Fruit fly (Drosophila melanogaster) whole organism, adult: ENCODE results near the gene CG12213.

ENCODE experiments used
- CG11617 ChIP-seq: fragments of 200-800 bp; sonication (Bioruptor generic); optimal IDR thresholded peaks from 2 replicates; lab custom pipeline; 2017; ENCODE audit warnings: mild to moderate bottlenecking, missing biosample characterization, missing genetic modification reagents, missing genetic modification characterization
- CG12768 ChIP-seq: fragments of 200-800 bp; sonication (Bioruptor generic); optimal IDR thresholded peaks from 2 replicates; lab custom pipeline; 2017; ENCODE audit warnings: missing biosample characterization, missing genetic modification characterization, mild to moderate bottlenecking, moderate library complexity, missing genetic modification reagents
- CG14711 ChIP-seq: fragments of 200-800 bp; sonication (Bioruptor generic); optimal IDR thresholded peaks from 2 replicates; lab custom pipeline; 2018; ENCODE audit warnings: missing biosample characterization, mild to moderate bottlenecking, missing genetic modification characterization, moderate library complexity
- CG1620 ChIP-seq: fragments of 200-800 bp; sonication (Bioruptor generic); optimal IDR thresholded peaks from 2 replicates; lab custom pipeline; 2016; ENCODE audit warnings: missing biosample characterization, missing genetic modification characterization
- CG33017 ChIP-seq: fragments of 200-800 bp; sonication (Bioruptor generic); optimal IDR thresholded peaks from 2 replicates; lab custom pipeline; 2018; ENCODE audit warnings: missing biosample characterization, mild to moderate bottlenecking, missing genetic modification characterization, moderate library complexity
- CG5204 ChIP-seq: fragments of 200-800 bp; sonication (Bioruptor generic); optimal IDR thresholded peaks from 2 replicates; lab custom pipeline; 2016; ENCODE audit warnings: missing biosample characterization, missing genetic modification characterization
- CG7045 ChIP-seq: fragments of 200-800 bp; sonication (Bioruptor generic); optimal IDR thresholded peaks from 2 replicates; lab custom pipeline; 2017; ENCODE audit warnings: missing biosample characterization, mild to moderate bottlenecking, missing genetic modification characterization
- CG7101 ChIP-seq: fragments of 200-800 bp; sonication (Bioruptor generic); optimal IDR thresholded peaks from 2 replicates; lab custom pipeline; 2018; ENCODE audit warnings: missing biosample characterization, mild to moderate bottlenecking, missing genetic modification characterization, moderate library complexity
- Clk ChIP-seq: fragments of 200-800 bp; sonication (Bioruptor generic); optimal IDR thresholded peaks from 2 replicates; lab custom pipeline; 2017; ENCODE audit warnings: missing biosample characterization, missing genetic modification characterization
- Crg-1 ChIP-seq: fragments of 200-800 bp; sonication (Bioruptor generic); optimal IDR thresholded peaks from 2 replicates; lab custom pipeline; 2016; ENCODE audit warnings: missing biosample characterization, missing genetic modification characterization
- Hr96 ChIP-seq: fragments of 200-800 bp; sonication (Bioruptor generic); optimal IDR thresholded peaks from 2 replicates; lab custom pipeline; 2016; ENCODE audit warnings: missing biosample characterization, missing genetic modification characterization
- Mnt ChIP-seq: fragments of 200-800 bp; sonication (Bioruptor generic); optimal IDR thresholded peaks from 2 replicates; lab custom pipeline; 2016; ENCODE audit warnings: missing biosample characterization, mild to moderate bottlenecking, missing genetic modification characterization
- bab1 ChIP-seq: fragments of 200-800 bp; sonication (Bioruptor generic); optimal IDR thresholded peaks from 3 replicates; lab custom pipeline; 2019; ENCODE audit warnings: missing biosample characterization, mild to moderate bottlenecking, missing genetic modification characterization, moderate library complexity
- cic ChIP-seq: fragments of 200-800 bp; sonication (Bioruptor generic); optimal IDR thresholded peaks from 2 replicates; lab custom pipeline; 2017; ENCODE audit warnings: missing biosample characterization, mild to moderate bottlenecking, missing genetic modification characterization, moderate library complexity
- cnc ChIP-seq, 2 experiments: fragments of >200 bp; optimal IDR thresholded peaks; 2 replicates each; lab custom pipeline; 2017
- kay ChIP-seq: fragments of 200-800 bp; sonication (Bioruptor generic); peaks from one replicate; lab custom pipeline; 2016; ENCODE audit warnings: missing biosample characterization, missing genetic modification characterization, borderline replicate concordance
- ovo ChIP-seq: fragments of 200-800 bp; sonication (Bioruptor generic); optimal IDR thresholded peaks from 2 replicates; lab custom pipeline; 2016; ENCODE audit warnings: missing biosample characterization, missing genetic modification characterization
- pad ChIP-seq: fragments of 200-800 bp; sonication (Bioruptor generic); optimal IDR thresholded peaks from 3 replicates; lab custom pipeline; 2017; ENCODE audit warnings: missing biosample characterization, missing genetic modification characterization, mild to moderate bottlenecking, moderate library complexity, missing genetic modification reagents
- tj ChIP-seq: fragments of 200-800 bp; sonication (Bioruptor generic); optimal IDR thresholded peaks from 3 replicates; lab custom pipeline; 2017; ENCODE audit warnings: missing biosample characterization, mild to moderate bottlenecking, missing genetic modification characterization, moderate library complexity
- toe ChIP-seq: fragments of 200-800 bp; sonication (Bioruptor generic); optimal IDR thresholded peaks from 2 replicates; lab custom pipeline; 2016; ENCODE audit warnings: missing biosample characterization, missing genetic modification characterization

CG12213 gene

DNA sequence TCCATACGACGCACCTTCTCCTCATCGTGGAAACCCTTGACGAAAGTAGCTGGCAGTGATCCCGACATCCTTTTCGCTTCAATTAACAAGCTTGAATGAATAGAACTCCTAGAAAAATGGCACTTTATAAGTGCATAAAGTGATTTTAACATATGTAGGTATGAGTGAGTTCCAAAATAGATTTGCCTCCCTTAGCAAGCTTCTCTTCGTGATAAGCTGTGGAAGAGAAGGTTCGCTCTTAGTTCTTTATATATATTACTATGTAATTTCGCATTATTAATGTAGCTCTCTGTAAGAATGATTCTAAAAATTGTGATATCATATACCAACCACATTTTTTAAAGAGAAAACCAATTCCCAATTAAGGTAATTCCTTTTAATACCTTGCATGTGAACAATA lies 16.9 kb upstream of the CG12213 start, which contains the start of gene CG3397:
Gene CG3397, minus strand, starts transcription at position 101 of the 400 bp plus-strand sequence.
- TF ChIP-seq CG12768 (GFP tag; lab: Kevin White, UChicago) = no peak
- TF ChIP-seq pad (GFP tag; lab: Kevin White, UChicago) = no peak
- TF ChIP-seq CG5204 (GFP tag; lab: Kevin White, UChicago) = no peak
- no peak for TF ChIP-seq CG33017 (tag; lab: Kevin White, UChicago)
- no peak for TF ChIP-seq tj (GFP tag; lab: Kevin White, UChicago)
- TF ChIP-seq bab1 = no peak
- TF ChIP-seq toe = no peak
- no peak for TF ChIP-seq ovo (GFP tag; lab: Kevin White, UChicago)
- no peak for TF ChIP-seq kay
- no peak for TF ChIP-seq cic
- TF ChIP-seq CG11617 (GFP tag; lab: Kevin White, UChicago) = no peak
- TF ChIP-seq Clk (GFP tag; lab: Kevin White, UChicago) = no peak
- TF ChIP-seq CG1620 (GFP tag; lab: Kevin White, UChicago) = no peak
- no peak for TF ChIP-seq cnc (optimal IDR thresholded peaks at IDR 0.05; lab: Kevin White, UChicago)
- no peak for TF ChIP-seq Mnt (GFP tag; lab: Kevin White, UChicago)
- no peak for TF ChIP-seq Crg-1
- no peak for TF ChIP-seq CG7045 (GFP tag; lab: Kevin White, UChicago)
- TF ChIP-seq CG14711 (tag; lab: Kevin White, UChicago) = no peak
- no peak for TF ChIP-seq Hr96 (GFP tag; lab: Kevin White, UChicago)

DNA sequence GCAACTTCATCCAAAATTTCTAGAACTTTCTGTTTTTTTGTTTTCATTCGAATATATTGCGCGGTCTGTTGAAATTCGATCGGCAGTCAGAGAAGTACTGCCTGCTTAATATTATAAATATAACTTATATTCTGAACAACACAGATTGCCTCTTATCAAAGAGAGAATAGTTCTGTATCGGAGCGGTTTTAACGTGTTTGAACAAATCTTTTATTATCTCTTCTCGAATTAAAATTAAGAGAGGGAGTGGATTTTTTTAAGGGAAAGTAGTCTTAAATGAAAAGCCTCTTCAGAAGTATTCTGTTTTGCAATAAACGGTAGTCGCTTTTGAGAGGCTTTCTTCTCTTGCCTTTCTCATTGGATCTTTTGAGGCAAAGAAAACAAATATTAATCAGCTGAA lies 15.1 kb upstream of the CG12213 start:
- no peak for TF ChIP-seq CG14711 (tag; lab: Kevin White, UChicago)

DNA sequence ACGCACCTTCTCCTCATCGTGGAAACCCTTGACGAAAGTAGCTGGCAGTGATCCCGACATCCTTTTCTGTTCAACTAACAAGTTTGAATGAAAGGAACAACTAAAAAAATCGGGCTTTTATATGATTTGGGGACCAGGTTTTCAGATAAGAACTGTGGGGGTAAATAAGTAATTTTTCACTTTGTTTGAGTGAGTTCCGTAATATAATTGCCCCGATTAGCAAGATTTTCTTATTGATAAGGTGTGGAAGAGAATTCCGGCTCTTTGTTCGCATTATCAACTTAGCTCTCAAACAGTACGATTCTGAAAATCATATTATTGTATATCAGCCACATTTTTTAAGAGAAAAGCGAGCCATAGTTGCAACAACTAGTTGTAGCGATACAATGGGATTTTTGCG lies 14.5 kb upstream of the CG12213 start, which contains the start of gene CG12224:
Gene CG12224, minus strand, starts transcription at position 101 of the 400 bp plus-strand sequence.
- TF ChIP-seq CG5204 (GFP tag; lab: Kevin White, UChicago) (no peak), bab1 (no peak)

- no peak for TF ChIP-seq bab1
- TF ChIP-seq tj (GFP tag; lab: Kevin White, UChicago) = no peak
- no peak for TF ChIP-seq CG7045 (GFP tag; lab: Kevin White, UChicago)
- TF ChIP-seq CG14711 (tag; lab: Kevin White, UChicago) = peak; percentile 25
- no peak for TF ChIP-seq CG11617 (GFP tag; lab: Kevin White, UChicago)
These were observed 12.5 kb upstream of the CG12213 start, which contains the start of gene CG18547 for dm6 chr3R:11979879-11980571. Gene CG18547 (minus strand): TSS chr3R:11980390.

- TF ChIP-seq pad (GFP tag; lab: Kevin White, UChicago) (no peak), CG33017 (tag; lab: Kevin White, UChicago) (no peak), kay (peak; percentile 37), bab1 (no peak)
These were observed 10.8 kb upstream of the CG12213 start for dm6 chr3R:11978278-11978677.

DNA sequence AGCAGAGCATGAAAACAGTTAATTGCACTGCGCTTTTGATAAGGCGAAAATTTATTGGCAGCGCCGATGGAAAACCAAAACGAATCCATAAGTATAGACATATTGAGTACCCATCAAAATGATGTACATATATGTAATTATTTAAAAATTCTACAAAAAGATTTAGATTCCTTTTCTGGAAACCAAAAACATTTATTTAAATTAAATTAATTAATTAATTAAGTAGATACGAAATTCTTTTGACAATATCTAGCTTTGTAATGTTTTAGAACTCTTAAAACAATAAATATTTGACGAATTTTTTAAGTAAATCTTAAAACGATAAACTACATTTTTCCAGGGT lies 9.8 kb upstream of the CG12213 start:
- no peak for TF ChIP-seq toe
- TF ChIP-seq kay = peak; percentile 70

dm6 chr3R:11976556-11977335 lies 9.3 kb upstream of the CG12213 start, which contains the start of gene CG10005:
Gene CG10005 (minus strand): TSS chr3R:11977197.
- TF ChIP-seq CG7045 (GFP tag; lab: Kevin White, UChicago) = no peak
- no peak for TF ChIP-seq kay
- TF ChIP-seq CG5204 (GFP tag; lab: Kevin White, UChicago) = no peak
- TF ChIP-seq ovo (GFP tag; lab: Kevin White, UChicago) = no peak
- TF ChIP-seq pad (GFP tag; lab: Kevin White, UChicago) = no peak
- TF ChIP-seq CG7101 (tag; lab: Kevin White, UChicago) = no peak
- no peak for TF ChIP-seq bab1

dm6 chr3R:11974631-11975030 lies 7.1 kb upstream of the CG12213 start, which contains the start of gene Tango9:
Gene Tango9 (minus strand): TSS chr3R:11974910.
- TF ChIP-seq CG7045 (GFP tag; lab: Kevin White, UChicago) = no peak
- TF ChIP-seq pad (GFP tag; lab: Kevin White, UChicago) = no peak
- TF ChIP-seq Clk (GFP tag; lab: Kevin White, UChicago) = no peak
- peak; percentile 31 for TF ChIP-seq CG7101 (tag; lab: Kevin White, UChicago)
- TF ChIP-seq Crg-1 = no peak
- TF ChIP-seq ovo (GFP tag; lab: Kevin White, UChicago) = peak; percentile 33
- TF ChIP-seq CG12768 (GFP tag; lab: Kevin White, UChicago) = peak; percentile 42
- TF ChIP-seq CG1620 (GFP tag; lab: Kevin White, UChicago) = no peak
- TF ChIP-seq cic = peak; percentile 49
- no peak for TF ChIP-seq CG11617 (GFP tag; lab: Kevin White, UChicago)
- TF ChIP-seq kay = no peak
- no peak for TF ChIP-seq CG5204 (GFP tag; lab: Kevin White, UChicago)
- no peak for TF ChIP-seq Hr96 (GFP tag; lab: Kevin White, UChicago)
- no peak for TF ChIP-seq cnc (optimal IDR thresholded peaks at IDR 0.05; lab: Kevin White, UChicago)
- TF ChIP-seq toe = no peak
- TF ChIP-seq CG33017 (tag; lab: Kevin White, UChicago) = peak; percentile 16
- TF ChIP-seq tj (GFP tag; lab: Kevin White, UChicago) = peak; percentile 52
- peak; percentile 32 for TF ChIP-seq CG14711 (tag; lab: Kevin White, UChicago)
- peak; percentile 43 for TF ChIP-seq Mnt (GFP tag; lab: Kevin White, UChicago)
- TF ChIP-seq bab1 = peak; percentile 40
